Fruit fly (Drosophila melanogaster) whole organism, embryonic: Measurements from ENCODE around the gene Rai1.

Experiments
- Abd-B ChIP-seq: fragments of 200-800 bp; sonication (Bioruptor generic); optimal IDR thresholded peaks from 2 replicates; lab custom pipeline; 2018; ENCODE audit warnings: missing biosample characterization, mild to moderate bottlenecking, missing genetic modification characterization, moderate library complexity
- Bgb ChIP-seq: fragments of 200-800 bp; sonication (Bioruptor generic); IDR thresholded peaks from 2 replicates; pipeline ENCODE4 v1.3.6; 2022; ENCODE audit warnings: missing biosample characterization, missing genetic modification characterization; ENCODE audit not compliant: partially characterized antibody
- CG1024 ChIP-seq: fragments of 200-800 bp; sonication (Bioruptor generic); IDR thresholded peaks from 2 replicates; pipeline ENCODE4 v1.3.6; 2022; ENCODE audit warnings: missing biosample characterization, missing genetic modification characterization
- CG10431 ChIP-seq: fragments of 200-800 bp; sonication (Bioruptor generic); optimal IDR thresholded peaks from 3 replicates; lab custom pipeline; 2018; ENCODE audit warnings: missing biosample characterization, mild to moderate bottlenecking, missing genetic modification characterization
- CG11456 ChIP-seq: fragments of 200-800 bp; sonication (Bioruptor generic); IDR thresholded peaks from 3 replicates; pipeline ENCODE4 v1.3.6; 2022; ENCODE audit warnings: missing biosample characterization, missing genetic modification characterization
- CG12659 ChIP-seq: fragments of 200-800 bp; sonication (Bioruptor generic); optimal IDR thresholded peaks from 3 replicates; lab custom pipeline; 2017; ENCODE audit warnings: mild to moderate bottlenecking, missing biosample characterization, missing genetic modification reagents, missing genetic modification characterization
- CG14014 ChIP-seq: fragments of 200-800 bp; sonication (Bioruptor generic); IDR thresholded peaks from 2 replicates; pipeline ENCODE4 v1.3.6; 2022; ENCODE audit warnings: missing biosample characterization, missing genetic modification characterization
- CG14441 ChIP-seq: fragments of 200-800 bp; sonication (Bioruptor generic); IDR thresholded peaks from 2 replicates; pipeline ENCODE4 v1.3.6; 2022; ENCODE audit warnings: missing biosample characterization, missing genetic modification characterization
- CG18619 ChIP-seq: fragments of 200-800 bp; sonication (Bioruptor generic); optimal IDR thresholded peaks from 3 replicates; lab custom pipeline; 2017; ENCODE audit warnings: missing biosample characterization, mild to moderate bottlenecking, missing genetic modification characterization
- CG2120 ChIP-seq: fragments of 200-800 bp; sonication (Bioruptor generic); optimal IDR thresholded peaks from 3 replicates; lab custom pipeline; 2016; ENCODE audit warnings: missing biosample characterization, missing genetic modification characterization
- CG3163 ChIP-seq: fragments of 200-800 bp; sonication (Bioruptor generic); optimal IDR thresholded peaks from 3 replicates; lab custom pipeline; 2016; ENCODE audit warnings: missing biosample characterization, missing genetic modification characterization
- CG32532 ChIP-seq: fragments of 200-800 bp; sonication (Bioruptor generic); IDR thresholded peaks from 2 replicates; pipeline ENCODE4 v1.3.6; 2022; ENCODE audit warnings: missing biosample characterization, missing genetic modification characterization
- CG34422 ChIP-seq: fragments of 200-800 bp; sonication (Bioruptor generic); IDR thresholded peaks from 3 replicates; pipeline ENCODE4 v1.3.6; 2022; ENCODE audit warnings: missing biosample characterization, missing genetic modification characterization
- CG42726 ChIP-seq: fragments of 200-800 bp; sonication (Bioruptor generic); IDR thresholded peaks from 2 replicates; pipeline ENCODE4 v1.3.6; 2022; ENCODE audit warnings: missing biosample characterization, missing genetic modification characterization; ENCODE audit not compliant: partially characterized antibody
- CG6254 ChIP-seq: fragments of 200-800 bp; sonication (Bioruptor generic); optimal IDR thresholded peaks from 3 replicates; lab custom pipeline; 2017; ENCODE audit warnings: mild to moderate bottlenecking, missing biosample characterization, missing genetic modification reagents, missing genetic modification characterization
- CG6765 ChIP-seq: fragments of 200-800 bp; sonication (Bioruptor generic); optimal IDR thresholded peaks from 3 replicates; lab custom pipeline; 2017; ENCODE audit warnings: missing biosample characterization, mild to moderate bottlenecking, missing genetic modification characterization
- CG7839 ChIP-seq: fragments of 200-800 bp; sonication (Bioruptor generic); optimal IDR thresholded peaks from 3 replicates; lab custom pipeline; 2018; ENCODE audit warnings: missing biosample characterization, mild to moderate bottlenecking, missing genetic modification characterization, moderate library complexity
- CG8290 ChIP-seq, 3 experiments: fragments of 200-800 bp; sonication (Bioruptor generic); optimal IDR thresholded peaks; 2 replicates each; lab custom pipeline; 2016 to 2019; ENCODE audit warnings: missing biosample characterization in 3 of 3, missing genetic modification characterization in 3 of 3, mild to moderate bottlenecking in 2 of 3, moderate library complexity in 1 of 3
- CG9932 ChIP-seq: fragments of 200-800 bp; sonication (Bioruptor generic); IDR thresholded peaks from 2 replicates; pipeline ENCODE4 v1.3.6; 2022; ENCODE audit warnings: missing biosample characterization, missing genetic modification characterization
- CHES-1-like ChIP-seq: fragments of 200-800 bp; sonication (Bioruptor generic); optimal IDR thresholded peaks from 2 replicates; lab custom pipeline; 2016; ENCODE audit warnings: missing biosample characterization, missing genetic modification characterization
- CoRest ChIP-seq: fragments of 200-800 bp; sonication (Bioruptor generic); optimal IDR thresholded peaks from 3 replicates; lab custom pipeline; 2018; ENCODE audit warnings: missing biosample characterization, mild to moderate bottlenecking, missing genetic modification characterization, moderate library complexity
- D ChIP-seq, 2 experiments: fragments of 200-800 bp in 1 of 2; fragments of >200 bp in 1 of 2; sonication (Bioruptor generic) in 1 of 2; optimal IDR thresholded peaks; 2 replicates in 1 of 2; 3 replicates in 1 of 2; lab custom pipeline; 2017; ENCODE audit warnings: mild to moderate bottlenecking in 1 of 2, missing biosample characterization in 1 of 2, missing genetic modification characterization in 1 of 2, missing genetic modification reagents in 1 of 2
- Doc2 ChIP-seq: fragments of 200-800 bp; sonication (Bioruptor generic); IDR thresholded peaks from 2 replicates; pipeline ENCODE4 v1.3.6; 2022; ENCODE audit warnings: missing biosample characterization, missing genetic modification characterization
- Ets65A ChIP-seq: fragments of 200-800 bp; sonication (Bioruptor generic); peaks from one replicate; lab custom pipeline; 2016; ENCODE audit warnings: missing biosample characterization, missing genetic modification characterization
- H15 ChIP-seq: fragments of 200-800 bp; sonication (Bioruptor generic); IDR thresholded peaks from 3 replicates; pipeline ENCODE4 v1.3.6; 2022; ENCODE audit warnings: missing biosample characterization, missing genetic modification characterization
- Lim3 ChIP-seq: fragments of 200-800 bp; sonication (Bioruptor generic); IDR thresholded peaks from 2 replicates; pipeline ENCODE4 v1.3.6; 2022; ENCODE audit warnings: missing biosample characterization, missing genetic modification characterization
- Med ChIP-seq: fragments of 200-800 bp; sonication (Bioruptor generic); peaks from one replicate; lab custom pipeline; 2016; ENCODE audit warnings: missing biosample characterization, missing genetic modification characterization, mild to moderate bottlenecking, inconsistent platforms, moderate library complexity
- Myb ChIP-seq: fragments of 200-800 bp; sonication (Bioruptor generic); optimal IDR thresholded peaks from 2 replicates; lab custom pipeline; 2016; ENCODE audit warnings: missing biosample characterization, missing genetic modification characterization
- NFAT ChIP-seq: fragments of 200-800 bp; sonication (Bioruptor generic); IDR thresholded peaks from 2 replicates; pipeline ENCODE4 v1.3.6; 2022; ENCODE audit warnings: missing biosample characterization, missing genetic modification characterization
- NfI ChIP-seq: fragments of 200-800 bp; sonication (Bioruptor generic); optimal IDR thresholded peaks from 3 replicates; lab custom pipeline; 2018; ENCODE audit warnings: missing biosample characterization, mild to moderate bottlenecking, missing genetic modification characterization, moderate library complexity
- Opbp ChIP-seq: fragments of 200-800 bp; sonication (Bioruptor generic); IDR thresholded peaks from 3 replicates; pipeline ENCODE4 v1.3.6; 2022; ENCODE audit warnings: missing biosample characterization, missing genetic modification characterization; ENCODE audit not compliant: partially characterized antibody
- ab ChIP-seq: fragments of 200-800 bp; sonication (Bioruptor generic); optimal IDR thresholded peaks from 2 replicates; lab custom pipeline; 2016; ENCODE audit warnings: missing biosample characterization, missing genetic modification characterization
- amos ChIP-seq: fragments of 200-800 bp; sonication (Bioruptor generic); IDR thresholded peaks from 2 replicates; pipeline ENCODE4 v1.3.6; 2022; ENCODE audit warnings: missing biosample characterization, missing genetic modification characterization; ENCODE audit not compliant: partially characterized antibody
- az2 ChIP-seq: fragments of 200-800 bp; sonication (Bioruptor generic); optimal IDR thresholded peaks from 3 replicates; lab custom pipeline; 2016; ENCODE audit warnings: missing biosample characterization, missing genetic modification characterization
- bcd ChIP-seq: fragments of 200-800 bp; sonication (Bioruptor generic); optimal IDR thresholded peaks from 2 replicates; lab custom pipeline; 2017; ENCODE audit warnings: missing biosample characterization, mild to moderate bottlenecking, missing genetic modification characterization
- crol ChIP-seq: fragments of 200-800 bp; sonication (Bioruptor generic); IDR thresholded peaks from 2 replicates; pipeline ENCODE4 v1.3.6; 2022; ENCODE audit warnings: missing biosample characterization, missing genetic modification characterization
- esg ChIP-seq: fragments of 200-800 bp; sonication (Bioruptor generic); conservative IDR thresholded peaks from 2 replicates; pipeline ENCODE4 v1.3.6; 2022; ENCODE audit warnings: missing biosample characterization, missing genetic modification characterization
- gem ChIP-seq: fragments of 200-800 bp; sonication (Bioruptor generic); optimal IDR thresholded peaks from 2 replicates; lab custom pipeline; 2019; ENCODE audit warnings: missing biosample characterization, mild to moderate bottlenecking, missing genetic modification characterization, moderate library complexity
- gfzf ChIP-seq: fragments of 200-800 bp; sonication (Bioruptor generic); optimal IDR thresholded peaks from 2 replicates; lab custom pipeline; 2016; ENCODE audit warnings: missing biosample characterization, mild to moderate bottlenecking, missing genetic modification characterization, moderate library complexity
- ind ChIP-seq: fragments of 200-800 bp; sonication (Bioruptor generic); optimal IDR thresholded peaks from 3 replicates; lab custom pipeline; 2016; ENCODE audit warnings: missing biosample characterization, missing genetic modification characterization
- knrl ChIP-seq: fragments of 200-800 bp; sonication (Bioruptor generic); IDR thresholded peaks from 3 replicates; pipeline ENCODE4 v1.3.6; 2022; ENCODE audit warnings: missing biosample characterization, missing genetic modification characterization; ENCODE audit not compliant: partially characterized antibody
- lbe ChIP-seq: fragments of 200-800 bp; sonication (Bioruptor generic); optimal IDR thresholded peaks from 2 replicates; lab custom pipeline; 2016; ENCODE audit warnings: missing biosample characterization, mild to moderate bottlenecking, missing genetic modification characterization
- mam ChIP-seq: fragments of 200-800 bp; sonication (Bioruptor generic); optimal IDR thresholded peaks from 3 replicates; lab custom pipeline; 2016; ENCODE audit warnings: missing biosample characterization, missing genetic modification characterization
- org-1 ChIP-seq: fragments of 200-800 bp; sonication (Bioruptor generic); optimal IDR thresholded peaks from 2 replicates; lab custom pipeline; 2017; ENCODE audit warnings: missing biosample characterization, missing genetic modification characterization
- phol ChIP-seq: fragments of 200-800 bp; sonication (Bioruptor generic); optimal IDR thresholded peaks from 3 replicates; lab custom pipeline; 2018; ENCODE audit warnings: missing biosample characterization, mild to moderate bottlenecking, missing genetic modification characterization, moderate library complexity
- sens ChIP-seq: fragments of 200-800 bp; sonication (Bioruptor generic); peaks from one replicate; lab custom pipeline; 2016; ENCODE audit warnings: missing biosample characterization, missing genetic modification characterization
- shn ChIP-seq: fragments of 200-800 bp; sonication (Bioruptor generic); optimal IDR thresholded peaks from 3 replicates; lab custom pipeline; 2016; ENCODE audit warnings: missing biosample characterization, missing genetic modification characterization
- sna ChIP-seq: fragments of 200-800 bp; sonication (Bioruptor generic); IDR thresholded peaks from 2 replicates; pipeline ENCODE4 v1.3.6; 2022; ENCODE audit warnings: missing biosample characterization, missing genetic modification characterization; ENCODE audit not compliant: partially characterized antibody
- stwl ChIP-seq: fragments of 200-800 bp; sonication (Bioruptor generic); optimal IDR thresholded peaks from 3 replicates; lab custom pipeline; 2018; ENCODE audit warnings: missing biosample characterization, mild to moderate bottlenecking, missing genetic modification characterization, moderate library complexity

Rai1 gene

DNA sequence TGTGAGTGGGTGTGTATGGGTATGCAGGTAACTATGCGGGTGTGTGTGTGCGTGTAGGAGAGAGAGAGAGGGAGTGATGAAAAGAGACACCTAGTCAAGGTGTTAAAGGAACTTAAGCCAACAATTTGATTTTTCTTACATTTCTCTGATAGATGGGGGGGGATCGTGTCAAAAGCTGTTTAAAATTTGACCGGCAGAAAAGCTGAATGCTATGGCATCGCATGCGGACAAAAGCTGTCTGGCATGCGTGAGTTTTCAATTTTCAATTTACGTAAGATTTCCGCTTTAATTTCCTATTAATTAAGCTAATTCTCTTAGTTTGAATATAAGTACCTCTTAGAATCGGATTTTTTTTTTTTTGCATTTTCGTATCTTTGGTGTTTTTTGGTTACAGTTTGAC, 36.8 kb upstream of the Rai1 start:
- TF ChIP-seq CG7839 (tag; lab: Kevin White, UChicago) (peak; percentile 30), CG10431 (GFP tag; lab: Kevin White, UChicago) (no peak), stwl (tag; lab: Kevin White, UChicago) (peak; percentile 87), NfI (GFP tag; lab: Kevin White, UChicago) (peak; percentile 6), CoRest (tag; lab: Kevin White, UChicago) (peak; percentile 41), mam (peak; percentile 29), CG12659 (peak; percentile 11), NFAT (peak; percentile 15; the same call in 1 of the 2 replicates), Opbp (GFP tag; lab: Robert Waterston, UW) (peak; percentile 58; the same call in 2 of the 3 replicates), sens (GFP tag; lab: Kevin White, UChicago) (peak; percentile 52), esg (GFP tag; lab: Robert Waterston, UW) (no peak), Doc2 (GFP tag; lab: Robert Waterston, UW) (no peak), ind (GFP tag; lab: Kevin White, UChicago) (peak; percentile 20), CG18619 (GFP tag; lab: Kevin White, UChicago) (no peak), CG6765 (no peak), shn (GFP tag; lab: Kevin White, UChicago) (no peak), D (optimal IDR thresholded peaks at IDR 0.05; lab: Kevin White, UChicago) (no peak), D (GFP tag; optimal IDR thresholded peaks at IDR 0.05; lab: Kevin White, UChicago) (no peak), CG34422 (GFP tag; lab: Robert Waterston, UW) (peak; percentile 52; the same call in 1 of the 3 replicates), Lim3 (GFP tag; lab: Robert Waterston, UW) (no peak), gem (tag; lab: Kevin White, UChicago) (no peak), CG1024 (GFP tag; lab: Robert Waterston, UW) (peak; percentile 15; the same call in 1 of the 2 replicates), Ets65A (GFP tag; lab: Kevin White, UChicago) (peak; percentile 94), CG6254 (GFP tag; lab: Kevin White, UChicago) (no peak), az2 (GFP tag; lab: Kevin White, UChicago) (no peak), org-1 (GFP tag; lab: Kevin White, UChicago) (no peak), H15 (GFP tag; lab: Robert Waterston, UW) (0 out of 3 replicates have a peak, but pooled peaks have one; percentile 36), CHES-1-like (peak; percentile 0), crol (GFP tag; lab: Robert Waterston, UW) (peak; percentile 41; the same call in 1 of the 2 replicates), Bgb (GFP tag; lab: Robert Waterston, UW) (peak; percentile 48; the same call in 1 of the 2 replicates), ab (GFP tag; lab: Kevin White, UChicago) (no peak), knrl (GFP tag; lab: Robert Waterston, UW) (peak; percentile 45; the same call in 1 of the 3 replicates), CG42726 (GFP tag; lab: Robert Waterston, UW) (peak; percentile 64; the same call in 1 of the 2 replicates), Abd-B (peak; percentile 56), gfzf (GFP tag; lab: Kevin White, UChicago) (peak; percentile 9), phol (tag; lab: Kevin White, UChicago) (peak; percentile 9), lbe (no peak), amos (GFP tag; lab: Robert Waterston, UW) (peak; percentile 38; the same call in 1 of the 2 replicates), Med (peak; percentile 78), CG8290 (GFP tag; optimal IDR thresholded peaks at IDR 0.05; lab: Kevin White, UChicago) (peak; percentile 23), CG8290 (tag; optimal IDR thresholded peaks at IDR 0.05; lab: Kevin White, UChicago) (peak in 1 of 2 experiments; percentile 40), CG3163 (GFP tag; lab: Kevin White, UChicago) (peak; percentile 14), CG14441 (GFP tag; lab: Robert Waterston, UW) (0 out of 2 replicates have a peak, but pooled peaks have one; percentile 9), Myb (peak; percentile 84), CG9932 (GFP tag; lab: Robert Waterston, UW) (peak; percentile 26; the same call in 1 of the 2 replicates), CG14014 (GFP tag; lab: Robert Waterston, UW) (0 out of 2 replicates have a peak, but pooled peaks have one; percentile 12), CG2120 (GFP tag; lab: Kevin White, UChicago) (peak; percentile 7), CG11456 (GFP tag; lab: Robert Waterston, UW) (peak; percentile 76), bcd (GFP tag; lab: Kevin White, UChicago) (peak; percentile 2), sna (GFP tag; lab: Robert Waterston, UW) (no peak), CG32532 (GFP tag; lab: Robert Waterston, UW) (0 out of 2 replicates have a peak, but pooled peaks have one; percentile 20)
